In the genomic region with DNA sequence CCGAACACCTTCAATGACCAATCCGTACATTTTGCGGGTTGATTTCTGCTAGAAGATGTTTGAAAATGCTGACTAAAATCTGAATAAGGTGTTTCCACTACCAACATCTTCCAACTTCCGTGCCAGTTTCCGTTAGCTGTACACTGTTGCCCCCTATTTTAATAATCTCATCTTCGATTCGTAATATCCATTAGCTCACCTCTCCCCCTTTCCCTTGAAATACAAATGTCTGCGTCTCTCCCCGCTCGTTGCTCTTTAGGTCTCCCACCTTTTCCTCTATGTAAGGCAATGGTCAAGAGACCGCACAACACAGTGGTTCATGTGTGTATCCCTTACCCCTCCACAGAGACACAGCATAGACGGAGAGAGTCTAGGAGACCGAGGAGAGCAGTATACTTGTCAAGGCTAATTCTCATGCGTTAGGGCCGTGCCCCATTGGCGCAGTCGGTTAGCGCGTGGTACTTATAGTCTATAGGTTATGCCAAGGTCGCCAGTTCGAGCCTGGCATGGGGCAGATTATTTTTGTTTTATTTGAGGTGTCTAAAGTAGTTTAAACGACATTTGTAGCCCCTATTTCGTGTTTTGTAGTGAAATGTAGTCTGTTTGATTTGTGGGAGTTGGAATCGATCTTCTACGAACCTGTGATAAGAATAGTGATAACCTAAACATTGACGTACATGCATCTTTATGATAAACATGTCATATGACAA, we compare ENCODE assay signal across 2 worm cellular contexts.
TF ChIP-seq lines count a peak whose summit lies in the region.

Gene gcy-33 (minus strand): TSS at position 51 of the 710 bp plus-strand sequence.

TF ChIP-seq in whole organism, L1 larva, 84 proteins besides CTCF, POLR2A, EP300 and RAD21 (continued from another document):
- TF ChIP-seq ceh-8 (GFP tag; optimal IDR thresholded peaks at IDR 0.05; lab: Kevin White, UChicago) (peak; percentile 75), blmp-1 (tag; optimal IDR thresholded peaks at IDR 0.05; lab: Kevin White, UChicago) (peak; percentile 46), snpc-4 (tag; optimal IDR thresholded peaks at IDR 0.05; lab: Kevin White, UChicago) (peak; percentile 81), ceh-88 (GFP tag; IDR thresholded peaks at IDR 0.05; lab: Robert Waterston, UW) (0 out of 2 replicates have a peak, but pooled peaks have one; percentile 30), lin-39 (tag; optimal IDR thresholded peaks at IDR 0.05; lab: Kevin White, UChicago) (no peak), unc-86 (tag; optimal IDR thresholded peaks at IDR 0.05; lab: Kevin White, UChicago) (peak; percentile 84), ceh-90 (tag; optimal IDR thresholded peaks at IDR 0.05; lab: Kevin White, UChicago) (no peak), pag-3 (tag; optimal IDR thresholded peaks at IDR 0.05; lab: Kevin White, UChicago; ENCODE audit: borderline replicate concordance, insufficient read depth) (no peak), unc-98 (GFP tag; IDR thresholded peaks at IDR 0.05; lab: Robert Waterston, UW) (no peak), irx-1 (tag; optimal IDR thresholded peaks at IDR 0.05; lab: Kevin White, UChicago) (peak; percentile 60), nhr-28 (tag; optimal IDR thresholded peaks at IDR 0.05; lab: Kevin White, UChicago) (no peak), fkh-8 (tag; optimal IDR thresholded peaks at IDR 0.05; lab: Kevin White, UChicago) (peak; percentile 69), hlh-17 (GFP tag; optimal IDR thresholded peaks at IDR 0.05; lab: Kevin White, UChicago; ENCODE audit: borderline replicate concordance) (no peak), aly-2 (tag; optimal IDR thresholded peaks at IDR 0.05; lab: Kevin White, UChicago) (peak; percentile 75), pax-3 (tag; optimal IDR thresholded peaks at IDR 0.05; lab: Kevin White, UChicago) (peak; percentile 83), sup-37 (GFP tag; optimal IDR thresholded peaks at IDR 0.05; lab: Kevin White, UChicago) (no peak), lin-35 (GFP tag; optimal IDR thresholded peaks at IDR 0.05; lab: Kevin White, UChicago) (peak; percentile 71 to 82), fkh-4 (tag; optimal IDR thresholded peaks at IDR 0.05; lab: Kevin White, UChicago; ENCODE audit: borderline replicate concordance) (no peak), mep-1 (tag; optimal IDR thresholded peaks at IDR 0.05; lab: Kevin White, UChicago) (peak; percentile 87), C04F5.9 (tag; optimal IDR thresholded peaks at IDR 0.05; lab: Kevin White, UChicago) (peak; percentile 8), nhr-84 (tag; optimal IDR thresholded peaks at IDR 0.05; lab: Kevin White, UChicago) (no peak), unc-62 (GFP tag; optimal IDR thresholded peaks at IDR 0.05; lab: Kevin White, UChicago) (no peak), nhr-11 (tag; optimal IDR thresholded peaks at IDR 0.05; lab: Kevin White, UChicago) (peak; percentile 33), nhr-85 (tag; lab: Kevin White, UChicago) (peak; percentile 83), lin-14 (GFP tag; optimal IDR thresholded peaks at IDR 0.05; lab: Kevin White, UChicago) (peak; percentile 81), grh-1 (GFP tag; IDR thresholded peaks at IDR 0.05; lab: Robert Waterston, UW) (0 out of 2 replicates have a peak, but pooled peaks have one; percentile 18), nhr-77 (tag; optimal IDR thresholded peaks at IDR 0.05; lab: Kevin White, UChicago) (peak; percentile 43), nhr-12 (tag; optimal IDR thresholded peaks at IDR 0.05; lab: Kevin White, UChicago) (no peak)
TF ChIP-seq in whole organism, L1 larva: peak in this region for 53.

TF ChIP-seq in whole organism, young adult, 124 proteins besides CTCF, POLR2A, EP300 and RAD21 (continued from another document):
- TF ChIP-seq B0336.3 (GFP tag; IDR thresholded peaks at IDR 0.05; lab: Robert Waterston, UW) (peak; percentile 91), snpc-3.4 (tag; optimal IDR thresholded peaks at IDR 0.05; lab: Kevin White, UChicago) (peak; percentile 56), ztf-26 (tag; optimal IDR thresholded peaks at IDR 0.05; lab: Kevin White, UChicago) (peak; percentile 86), Y53G8AR.9 (GFP tag; conservative IDR thresholded peaks at IDR 0.05; lab: Robert Waterston, UW) (peak; percentile 66; the same call in 1 of the 2 replicates), nhr-120 (GFP tag; IDR thresholded peaks at IDR 0.05; lab: Robert Waterston, UW) (0 out of 2 replicates have a peak, but pooled peaks have one; percentile 67), akir-1 (GFP tag; optimal IDR thresholded peaks at IDR 0.05; lab: Kevin White, UChicago) (peak; percentile 66), snpc-1.1 (tag; optimal IDR thresholded peaks at IDR 0.05; lab: Kevin White, UChicago; ENCODE audit: insufficient read depth) (no peak), pbrm-1 (GFP tag; IDR thresholded peaks at IDR 0.05; lab: Robert Waterston, UW) (peak; percentile 82), let-526 (GFP tag; IDR thresholded peaks at IDR 0.05; lab: Robert Waterston, UW) (peak; percentile 77), dpff-1 (tag; optimal IDR thresholded peaks at IDR 0.05; lab: Kevin White, UChicago) (peak; percentile 75), him-1 (tag; optimal IDR thresholded peaks at IDR 0.05; lab: Kevin White, UChicago) (peak; percentile 93), F55B11.4 (tag; optimal IDR thresholded peaks at IDR 0.05; lab: Kevin White, UChicago; ENCODE audit: borderline replicate concordance, insufficient read depth) (no peak), hmg-20 (GFP tag; IDR thresholded peaks at IDR 0.05; lab: Robert Waterston, UW) (peak; percentile 46; the same call in 1 of the 2 replicates), B0261.1 (tag; optimal IDR thresholded peaks at IDR 0.05; lab: Kevin White, UChicago) (peak; percentile 95), C06A6.2 (GFP tag; conservative IDR thresholded peaks at IDR 0.05; lab: Robert Waterston, UW) (peak; percentile 72; the same call in 1 of the 2 replicates), F22D6.2 (tag; optimal IDR thresholded peaks at IDR 0.05; lab: Kevin White, UChicago) (peak; percentile 23), F23B12.7 (tag; optimal IDR thresholded peaks at IDR 0.05; lab: Kevin White, UChicago; ENCODE audit: insufficient read depth) (no peak), Y95B8A.8 (GFP tag; IDR thresholded peaks at IDR 0.05; lab: Robert Waterston, UW) (peak; percentile 54; the same call in 1 of the 2 replicates), sdz-38 (tag; optimal IDR thresholded peaks at IDR 0.05; lab: Kevin White, UChicago) (no peak), hlh-26 (GFP tag; conservative IDR thresholded peaks at IDR 0.05; lab: Robert Waterston, UW) (no peak), Y53F4B.3 (GFP tag; IDR thresholded peaks at IDR 0.05; lab: Robert Waterston, UW) (0 out of 2 replicates have a peak, but pooled peaks have one; percentile 32), let-607 (tag; optimal IDR thresholded peaks at IDR 0.05; lab: Kevin White, UChicago) (peak; percentile 41 to 76), repo-1 (tag; optimal IDR thresholded peaks at IDR 0.05; lab: Kevin White, UChicago) (peak; percentile 93), tbx-9 (tag; optimal IDR thresholded peaks at IDR 0.05; lab: Kevin White, UChicago; ENCODE audit: borderline replicate concordance) (no peak), bed-2 (GFP tag; IDR thresholded peaks at IDR 0.05; lab: Robert Waterston, UW) (0 out of 2 replicates have a peak, but pooled peaks have one; percentile 73), hsf-1 (GFP tag; IDR thresholded peaks at IDR 0.05; lab: Robert Waterston, UW) (peak; percentile 68), lsy-27 (tag; optimal IDR thresholded peaks at IDR 0.05; lab: Kevin White, UChicago; ENCODE audit: borderline replicate concordance, insufficient read depth) (peak; percentile 64), zfh-2 (GFP tag; conservative IDR thresholded peaks at IDR 0.05; lab: Robert Waterston, UW) (no peak), hlh-12 (tag; optimal IDR thresholded peaks at IDR 0.05; lab: Kevin White, UChicago) (peak; percentile 64), nhr-179 (tag; optimal IDR thresholded peaks at IDR 0.05; lab: Kevin White, UChicago) (peak; percentile 61), ceh-91 (GFP tag; IDR thresholded peaks at IDR 0.05; lab: Robert Waterston, UW) (no peak), F49E8.2 (tag; optimal IDR thresholded peaks at IDR 0.05; lab: Kevin White, UChicago; ENCODE audit: insufficient read depth) (peak; percentile 59), snpc-4 (GFP tag; optimal IDR thresholded peaks at IDR 0.05; lab: Kevin White, UChicago) (no peak), snpc-4 (tag; optimal IDR thresholded peaks at IDR 0.05; lab: Kevin White, UChicago) (peak; percentile 42 to 87 (median 76)), gei-17 (GFP tag; optimal IDR thresholded peaks at IDR 0.05; lab: Kevin White, UChicago) (peak; percentile 77), cebp-2 (GFP tag; IDR thresholded peaks at IDR 0.05; lab: Robert Waterston, UW) (peak; percentile 85; the same call in 1 of the 2 replicates), F37B4.10 (GFP tag; IDR thresholded peaks at IDR 0.05; lab: Robert Waterston, UW) (no peak), ccch-3 (GFP tag; optimal IDR thresholded peaks at IDR 0.05; lab: Kevin White, UChicago) (no peak), snpc-1.3 (tag; optimal IDR thresholded peaks at IDR 0.05; lab: Kevin White, UChicago; ENCODE audit: insufficient read depth) (peak; percentile 87), nfyb-1 (GFP tag; IDR thresholded peaks at IDR 0.05; lab: Robert Waterston, UW) (peak; percentile 95)
